Worm (Caenorhabditis elegans) whole organism, young adult: Measurements from ENCODE around the gene mfn-1.
A peak's percentile ranks its signal among the peaks of the same experiment; 100 is the strongest.

Source experiments
- B0035.1 ChIP-seq: sonication (generic microtip); optimal IDR thresholded peaks from 2 replicates; lab custom pipeline; 2016; ENCODE audit warnings: missing genetic modification characterization, mild to moderate bottlenecking, missing compliant biosample characterization, missing genotype, missing genetic modification reagents
- F10E7.11 ChIP-seq: sonication (generic microtip); optimal IDR thresholded peaks from 2 replicates; lab custom pipeline; 2017; ENCODE audit warnings: mild to moderate bottlenecking, missing genetic modification characterization, moderate library complexity, missing compliant biosample characterization
- F33H1.4 ChIP-seq: fragments of 200-800 bp; sonication (Bioruptor generic); IDR thresholded peaks from 2 replicates; pipeline ENCODE4 v1.3.6; 2022; ENCODE audit warnings: missing genetic modification reagents, missing genetic modification characterization, missing compliant biosample characterization
- F39B2.1 ChIP-seq: fragments of 200-800 bp; sonication (Bioruptor generic); IDR thresholded peaks from 2 replicates; pipeline ENCODE4 v1.3.6; 2022; ENCODE audit warnings: missing genetic modification reagents, missing genetic modification characterization, missing compliant biosample characterization
- F57C9.4 ChIP-seq: sonication (generic microtip); optimal IDR thresholded peaks from 2 replicates; lab custom pipeline; 2017; ENCODE audit warnings: mild to moderate bottlenecking, missing genetic modification characterization, missing compliant biosample characterization
- K11D2.4 ChIP-seq: fragments of 200-800 bp; sonication (Bioruptor generic); IDR thresholded peaks from 2 replicates; pipeline ENCODE4 v1.3.6; 2022; ENCODE audit warnings: missing genetic modification reagents, missing genetic modification characterization, missing compliant biosample characterization
- T07F8.4 ChIP-seq: sonication (generic microtip); optimal IDR thresholded peaks from 2 replicates; lab custom pipeline; 2016; ENCODE audit warnings: mild to moderate bottlenecking, missing genetic modification characterization, moderate library complexity, missing compliant biosample characterization
- T26A5.8 ChIP-seq: sonication (generic microtip); optimal IDR thresholded peaks from 2 replicates; lab custom pipeline; 2016; ENCODE audit warnings: missing genetic modification characterization, missing compliant biosample characterization
- Y79H2A.3 ChIP-seq: fragments of 200-800 bp; sonication (Bioruptor generic); conservative IDR thresholded peaks from 2 replicates; pipeline ENCODE4 v1.3.6; 2022; ENCODE audit warnings: missing genetic modification reagents, missing genetic modification characterization, missing compliant biosample characterization
- ZK185.1 ChIP-seq: sonication (generic microtip); optimal IDR thresholded peaks from 2 replicates; lab custom pipeline; 2016; ENCODE audit warnings: mild to moderate bottlenecking, missing genetic modification characterization, missing compliant biosample characterization; ENCODE audit not compliant: poor library complexity, severe bottlenecking
- ama-1 ChIP-seq, 3 experiments: fragments of 150-350 bp in 1 of 3; sonication (generic microtip) in 2 of 3; optimal IDR thresholded peaks; 2 replicates each; lab custom pipeline; 2014 to 2018; ENCODE audit warnings: missing biosample characterization in 2 of 3, missing genetic modification characterization in 2 of 3, missing genetic modification reagents in 2 of 3
- attf-6 ChIP-seq: fragments of 200-800 bp; sonication (Bioruptor generic); IDR thresholded peaks from 2 replicates; pipeline ENCODE4 v1.3.6; 2022; ENCODE audit warnings: missing genetic modification reagents, missing genetic modification characterization, missing compliant biosample characterization
- cebp-1 ChIP-seq, 2 experiments: fragments of 200-800 bp in 1 of 2; sonication (Bioruptor generic) in 1 of 2; sonication (generic microtip) in 1 of 2; IDR thresholded peaks in 1 of 2; optimal IDR thresholded peaks in 1 of 2; 2 replicates each; pipeline versions ENCODE4 v1.3.6 to Lab custom; 2017 to 2022; ENCODE audit warnings: missing compliant biosample characterization in 2 of 2, missing genetic modification characterization in 2 of 2, mild to moderate bottlenecking in 1 of 2, missing genetic modification reagents in 1 of 2, moderate library complexity in 1 of 2
- cebp-2 ChIP-seq: fragments of 200-800 bp; sonication (Bioruptor generic); IDR thresholded peaks from 2 replicates; pipeline ENCODE4 v1.3.6; 2022; ENCODE audit warnings: missing genetic modification characterization, missing compliant biosample characterization
- ceh-27 ChIP-seq: fragments of 200-800 bp; sonication (Bioruptor generic); optimal IDR thresholded peaks from 2 replicates; lab custom pipeline; 2018; ENCODE audit warnings: mild to moderate bottlenecking, missing genetic modification characterization, moderate library complexity, missing compliant biosample characterization
- ceh-79 ChIP-seq: sonication (generic microtip); optimal IDR thresholded peaks from 2 replicates; lab custom pipeline; 2017; ENCODE audit warnings: mild to moderate bottlenecking, missing genetic modification characterization, missing compliant biosample characterization
- ceh-91 ChIP-seq: fragments of 200-800 bp; sonication (Bioruptor generic); IDR thresholded peaks from 2 replicates; pipeline ENCODE4 v1.3.6; 2022; ENCODE audit warnings: missing genetic modification reagents, missing genetic modification characterization, missing compliant biosample characterization
- chd-7 ChIP-seq: sonication (generic microtip); optimal IDR thresholded peaks from 2 replicates; lab custom pipeline; 2016; ENCODE audit warnings: mild to moderate bottlenecking, missing genetic modification characterization, moderate library complexity, missing compliant biosample characterization
- die-1 ChIP-seq: sonication (generic microtip); optimal IDR thresholded peaks from 2 replicates; lab custom pipeline; 2016; ENCODE audit warnings: missing genotype, mild to moderate bottlenecking, missing genetic modification characterization, missing compliant biosample characterization
- egl-18 ChIP-seq: fragments of 200-800 bp; sonication (Bioruptor generic); IDR thresholded peaks from 2 replicates; pipeline ENCODE4 v1.3.6; 2022; ENCODE audit warnings: missing genetic modification reagents, missing genetic modification characterization, missing compliant biosample characterization
- egrh-3 ChIP-seq: fragments of 200-800 bp; sonication (Bioruptor generic); IDR thresholded peaks from 2 replicates; pipeline ENCODE4 v1.3.6; 2022; ENCODE audit warnings: missing genetic modification reagents, missing genetic modification characterization, missing compliant biosample characterization
- ets-4 ChIP-seq: fragments of 200-800 bp; sonication (Bioruptor generic); optimal IDR thresholded peaks from 2 replicates; lab custom pipeline; 2018; ENCODE audit warnings: mild to moderate bottlenecking, missing genetic modification characterization, missing compliant biosample characterization
- him-1 ChIP-seq: sonication (generic microtip); optimal IDR thresholded peaks from 2 replicates; lab custom pipeline; 2016; ENCODE audit warnings: missing genotype, missing genetic modification reagents, missing genetic modification characterization, missing compliant biosample characterization
- hmg-20 ChIP-seq: fragments of 200-800 bp; sonication (Bioruptor generic); IDR thresholded peaks from 2 replicates; pipeline ENCODE4 v1.3.6; 2022; ENCODE audit warnings: missing genetic modification reagents, missing genetic modification characterization, missing compliant biosample characterization
- hrde-1 ChIP-seq: sonication (generic microtip); optimal IDR thresholded peaks from 2 replicates; lab custom pipeline; 2016; ENCODE audit warnings: missing genetic modification characterization, mild to moderate bottlenecking, missing compliant biosample characterization, moderate library complexity, missing genotype, missing genetic modification reagents, borderline replicate concordance
- let-526 ChIP-seq: fragments of 200-800 bp; sonication (Bioruptor generic); IDR thresholded peaks from 2 replicates; pipeline ENCODE4 v1.3.6; 2022; ENCODE audit warnings: missing genetic modification reagents, missing genetic modification characterization, missing compliant biosample characterization
- lsl-1 ChIP-seq: fragments of 200-800 bp; sonication (Bioruptor generic); optimal IDR thresholded peaks from 2 replicates; lab custom pipeline; 2018; ENCODE audit warnings: mild to moderate bottlenecking, missing genetic modification characterization, moderate library complexity, missing compliant biosample characterization
- lsy-27 ChIP-seq: sonication (generic microtip); optimal IDR thresholded peaks from 2 replicates; lab custom pipeline; 2017; ENCODE audit warnings: missing genetic modification characterization, mild to moderate bottlenecking, missing compliant biosample characterization, antibody characterized with exemption, missing genotype, borderline replicate concordance; ENCODE audit not compliant: insufficient read depth
- madf-6 ChIP-seq: fragments of 200-800 bp; sonication (Bioruptor generic); IDR thresholded peaks from 2 replicates; pipeline ENCODE4 v1.3.6; 2022; ENCODE audit warnings: missing genetic modification reagents, missing genetic modification characterization, missing compliant biosample characterization
- mes-4 ChIP-seq: sonication (generic microtip); optimal IDR thresholded peaks from 2 replicates; lab custom pipeline; 2016; ENCODE audit warnings: missing genotype, missing genetic modification characterization, missing compliant biosample characterization
- nfya-1 ChIP-seq: sonication (generic microtip); optimal IDR thresholded peaks from 2 replicates; lab custom pipeline; 2017; ENCODE audit warnings: antibody characterized with exemption, missing compliant biosample characterization, missing genetic modification characterization, borderline replicate concordance; ENCODE audit not compliant: insufficient read depth
- nfya-2 ChIP-seq: fragments of 200-800 bp; sonication (Bioruptor generic); IDR thresholded peaks from 2 replicates; pipeline ENCODE4 v1.3.6; 2022; ENCODE audit warnings: missing genetic modification reagents, missing genetic modification characterization, missing compliant biosample characterization
- nfyb-1 ChIP-seq: fragments of 200-800 bp; sonication (Bioruptor generic); IDR thresholded peaks from 2 replicates; pipeline ENCODE4 v1.3.6; 2022; ENCODE audit warnings: missing genetic modification reagents, missing genetic modification characterization, missing compliant biosample characterization
- nhr-80 ChIP-seq: sonication (generic microtip); optimal IDR thresholded peaks from 2 replicates; lab custom pipeline; 2016; ENCODE audit warnings: missing genetic modification characterization, missing compliant biosample characterization
- nhr-90 ChIP-seq: sonication (generic microtip); optimal IDR thresholded peaks from 2 replicates; lab custom pipeline; 2016; ENCODE audit warnings: missing genotype, mild to moderate bottlenecking, missing genetic modification characterization, missing compliant biosample characterization
- pha-4 ChIP-seq: fragments of 150-350 bp; sonication (generic microtip); optimal IDR thresholded peaks from 2 replicates; lab custom pipeline; 2014; ENCODE audit warnings: missing biosample characterization, missing genetic modification reagents, missing genetic modification characterization
- rcor-1 ChIP-seq: fragments of 200-800 bp; sonication (Bioruptor generic); IDR thresholded peaks from 2 replicates; pipeline ENCODE4 v1.3.6; 2022; ENCODE audit warnings: missing genetic modification reagents, missing genetic modification characterization, missing compliant biosample characterization
- repo-1 ChIP-seq: sonication (generic microtip); optimal IDR thresholded peaks from 2 replicates; lab custom pipeline; 2017; ENCODE audit warnings: mild to moderate bottlenecking, missing genetic modification characterization, missing compliant biosample characterization
- tbp1 ChIP-seq: fragments of 200-800 bp; sonication (Bioruptor generic); optimal IDR thresholded peaks from 2 replicates; lab custom pipeline; 2018; ENCODE audit warnings: mild to moderate bottlenecking, missing genetic modification characterization, missing compliant biosample characterization
- tlf-1 ChIP-seq: fragments of 200-800 bp; sonication (Bioruptor generic); optimal IDR thresholded peaks from 2 replicates; lab custom pipeline; 2018; ENCODE audit warnings: mild to moderate bottlenecking, missing genetic modification characterization, missing compliant biosample characterization
- unc-62 ChIP-seq: fragments of 150-350 bp; optimal IDR thresholded peaks from 2 replicates; lab custom pipeline; 2014; ENCODE audit warnings: missing biosample characterization, missing genetic modification reagents, missing genetic modification characterization
- xnd-1 ChIP-seq: sonication (generic microtip); optimal IDR thresholded peaks from 2 replicates; lab custom pipeline; 2016; ENCODE audit warnings: missing genotype, missing genetic modification reagents, missing genetic modification characterization, missing compliant biosample characterization
- zfh-2 ChIP-seq: fragments of 200-800 bp; sonication (Bioruptor generic); conservative IDR thresholded peaks from 2 replicates; pipeline ENCODE4 v1.3.6; 2022; ENCODE audit warnings: missing genetic modification reagents, missing genetic modification characterization, missing compliant biosample characterization
- zim-3 ChIP-seq: sonication (generic microtip); optimal IDR thresholded peaks from 2 replicates; lab custom pipeline; 2017; ENCODE audit warnings: mild to moderate bottlenecking, missing genetic modification characterization, moderate library complexity, missing compliant biosample characterization
- ztf-26 ChIP-seq: sonication (generic microtip); optimal IDR thresholded peaks from 2 replicates; lab custom pipeline; 2017; ENCODE audit warnings: missing genetic modification characterization, missing compliant biosample characterization
- ztf-28 ChIP-seq: fragments of 200-800 bp; sonication (Bioruptor generic); IDR thresholded peaks from 2 replicates; pipeline ENCODE4 v1.3.6; 2022; ENCODE audit warnings: missing genetic modification reagents, missing genetic modification characterization, missing compliant biosample characterization

mfn-1 gene

ce11 chrII:11455140-11455539, 16.7 kb downstream of the mfn-1 start (continued):
- no peak for TF ChIP-seq repo-1 (tag; lab: Kevin White, UChicago)
- no peak for TF ChIP-seq F39B2.1
- no peak for TF ChIP-seq attf-6
- TF ChIP-seq nfya-2 (GFP tag; lab: Robert Waterston, UW), result no peak
- 0 out of 2 replicates have a peak, but pooled peaks have one; percentile 12 for TF ChIP-seq nfyb-1
- no peak for TF ChIP-seq T26A5.8 (tag; lab: Kevin White, UChicago)
- no peak for TF ChIP-seq hrde-1 (tag; lab: Kevin White, UChicago)
- TF ChIP-seq zfh-2 (GFP tag; lab: Robert Waterston, UW), result peak; percentile 89
- no peak for TF ChIP-seq ztf-26
- TF ChIP-seq cebp-2, result no peak
- no peak for TF ChIP-seq pha-4 (tag; lab: Kevin White, UChicago)
- TF ChIP-seq chd-7, result no peak
- TF ChIP-seq ztf-28, result no peak
- TF ChIP-seq nfya-1, result no peak
- no peak for TF ChIP-seq him-1 (tag; lab: Kevin White, UChicago)
- TF ChIP-seq ets-4 (GFP tag; lab: Kevin White, UChicago), result no peak
- TF ChIP-seq ama-1 (optimal IDR thresholded peaks at IDR 0.05; lab: Kevin White, UChicago), result no peak
- TF ChIP-seq ama-1 (GFP tag; optimal IDR thresholded peaks at IDR 0.05; lab: Kevin White, UChicago), result no peak
- TF ChIP-seq zim-3 (tag; lab: Kevin White, UChicago), result no peak

- TF ChIP-seq pha-4 (tag; lab: Kevin White, UChicago) (no peak), cebp-1 (GFP tag; IDR thresholded peaks at IDR 0.05; lab: Robert Waterston, UW) (no peak), cebp-1 (tag; optimal IDR thresholded peaks at IDR 0.05; lab: Kevin White, UChicago) (peak; percentile 31), xnd-1 (tag; lab: Kevin White, UChicago) (no peak), unc-62 (GFP tag; lab: Kevin White, UChicago) (no peak), attf-6 (no peak), let-526 (no peak), madf-6 (GFP tag; lab: Robert Waterston, UW) (peak; percentile 37; the same call in 1 of the 2 replicates), ceh-79 (tag; lab: Kevin White, UChicago) (no peak), ZK185.1 (tag; lab: Kevin White, UChicago) (no peak), nfya-2 (GFP tag; lab: Robert Waterston, UW) (no peak), Y79H2A.3 (GFP tag; lab: Robert Waterston, UW) (no peak), die-1 (tag; lab: Kevin White, UChicago) (no peak), hmg-20 (GFP tag; lab: Robert Waterston, UW) (no peak), nfyb-1 (0 out of 2 replicates have a peak, but pooled peaks have one; percentile 31), nhr-80 (tag; lab: Kevin White, UChicago) (no peak), tbp1 (GFP tag; lab: Kevin White, UChicago) (no peak), F10E7.11 (tag; lab: Kevin White, UChicago) (no peak)
- TF ChIP-seq, all 124 proteins: peak for 3
These were observed 18.2 kb downstream of the mfn-1 start for ce11 chrII:11453639-11454038.

ce11 chrII:11453025-11453424, 18.8 kb downstream of the mfn-1 start, which contains the start of gene rsp-1:
Gene rsp-1, plus strand, starts transcription at chrII:11453362.
- TF ChIP-seq rcor-1 (GFP tag; lab: Robert Waterston, UW), result peak; percentile 88
- TF ChIP-seq K11D2.4, result peak; percentile 88
- no peak for TF ChIP-seq lsy-27 (tag; lab: Kevin White, UChicago)
- TF ChIP-seq F57C9.4, result no peak
- TF ChIP-seq hmg-20 (GFP tag; lab: Robert Waterston, UW), result no peak
- TF ChIP-seq B0035.1 (tag; lab: Kevin White, UChicago), result peak; percentile 14
- TF ChIP-seq lsl-1 (GFP tag; lab: Kevin White, UChicago), result peak; percentile 79
- peak; percentile 76 for TF ChIP-seq F33H1.4 (GFP tag; lab: Robert Waterston, UW)
- TF ChIP-seq T07F8.4 (tag; lab: Kevin White, UChicago), result no peak
- peak; percentile 87 for TF ChIP-seq tlf-1
- TF ChIP-seq mes-4 (tag; lab: Kevin White, UChicago), result no peak
- TF ChIP-seq ceh-91 (GFP tag; lab: Robert Waterston, UW), result peak; percentile 73
- TF ChIP-seq egrh-3 (GFP tag; lab: Robert Waterston, UW), result no peak
- no peak for TF ChIP-seq zim-3 (tag; lab: Kevin White, UChicago)
- 0 out of 2 replicates have a peak, but pooled peaks have one; percentile 30 for TF ChIP-seq egl-18 (GFP tag; lab: Robert Waterston, UW)
- peak; percentile 40 for TF ChIP-seq ets-4 (GFP tag; lab: Kevin White, UChicago)
- peak; percentile 85 for TF ChIP-seq ceh-27
- peak; percentile 23 for TF ChIP-seq nhr-90
